Fruit fly (Drosophila melanogaster): Measurements from ENCODE around the gene dachs.

Gene dachs

dm6 chr2L:8496269-8496668 is 29.7 kb downstream of the dachs start, which contains the start of gene Bace:
Gene Bace (minus strand): TSS chr2L:8496307.
- TF ChIP-seq fd96Ca (GFP tag; IDR thresholded peaks at IDR 0.05) (no peak), CG14655 (GFP tag; optimal IDR thresholded peaks at IDR 0.05) (no peak), Pif1A (GFP tag; optimal IDR thresholded peaks at IDR 0.05) (no peak), CG10348 (GFP tag; IDR thresholded peaks at IDR 0.05) (no peak), CG15710 (tag; optimal IDR thresholded peaks at IDR 0.05) (no peak), D1 (tag; optimal IDR thresholded peaks at IDR 0.05) (no peak)

DNA sequence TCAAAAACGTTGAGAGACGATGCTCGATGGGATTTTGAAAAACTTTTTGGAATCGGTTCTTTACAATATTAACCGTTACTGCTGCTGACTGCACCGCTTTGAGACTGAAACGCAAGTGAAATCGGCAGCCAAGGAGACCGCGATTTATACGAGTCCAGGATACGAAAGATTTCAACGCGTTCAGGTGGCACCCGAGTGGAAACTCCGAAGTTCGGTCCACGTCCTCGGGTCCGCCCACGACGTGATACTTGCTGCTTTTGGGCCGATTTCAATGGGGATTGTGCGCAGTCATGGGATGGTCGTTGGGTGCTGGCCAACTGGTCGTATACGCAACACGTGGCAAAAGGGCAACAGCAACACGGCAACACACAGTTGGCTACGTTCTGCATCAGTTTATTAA is 40.1 kb downstream of the dachs start, which contains the start of gene Dh31:
Dh31 (minus strand) TSS at position 117 of the 400 bp plus-strand sequence.
- TF ChIP-seq CG15710 (tag; optimal IDR thresholded peaks at IDR 0.05) (no peak), CG34367 (tag; optimal IDR thresholded peaks at IDR 0.05) (no peak), fd96Ca (GFP tag; IDR thresholded peaks at IDR 0.05) (no peak), CG13204 (GFP tag; optimal IDR thresholded peaks at IDR 0.05) (no peak), CG8159 (tag; optimal IDR thresholded peaks at IDR 0.05) (no peak), CG4496 (GFP tag; IDR thresholded peaks at IDR 0.05) (no peak)

DNA sequence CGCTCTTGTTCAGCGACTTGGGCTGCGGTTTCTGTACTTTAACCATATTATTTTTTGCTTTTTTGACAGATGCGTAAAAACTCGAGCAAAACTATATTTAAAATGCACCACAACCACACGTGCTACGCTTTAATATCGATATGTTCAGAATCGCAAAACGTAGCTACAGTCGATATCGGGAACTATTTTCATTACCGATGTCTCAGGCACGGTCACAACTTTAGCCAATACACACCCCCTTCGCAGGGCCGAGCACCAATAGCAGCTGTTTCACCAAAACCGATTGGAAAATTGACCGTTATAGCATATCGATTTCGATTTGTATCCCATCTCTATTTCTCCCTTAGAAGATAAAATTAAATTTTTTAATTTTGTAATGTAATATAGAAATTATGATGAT is 45.1 kb downstream of the dachs start, which contains the start of gene CG13096:
CG13096 (minus strand) TSS at position 144 of the 400 bp plus-strand sequence.
- TF ChIP-seq Ets98B (GFP tag; IDR thresholded peaks at IDR 0.05): no peak
- TF ChIP-seq CG34367 (tag; optimal IDR thresholded peaks at IDR 0.05): no peak
- no peak for TF ChIP-seq fd96Ca (GFP tag; IDR thresholded peaks at IDR 0.05)
- no peak for TF ChIP-seq CG9948 (tag; optimal IDR thresholded peaks at IDR 0.05)
- no peak for TF ChIP-seq CG14655 (GFP tag; optimal IDR thresholded peaks at IDR 0.05)
- TF ChIP-seq CG4496 (GFP tag; IDR thresholded peaks at IDR 0.05): no peak
- TF ChIP-seq CG17806 (tag; optimal IDR thresholded peaks at IDR 0.05): no peak
- TF ChIP-seq CG10348 (GFP tag; IDR thresholded peaks at IDR 0.05): no peak
- TF ChIP-seq CG12605 (GFP tag; IDR thresholded peaks at IDR 0.05): no peak
- no peak for TF ChIP-seq CG8301 (tag; optimal IDR thresholded peaks at IDR 0.05)
- TF ChIP-seq rn (GFP tag; IDR thresholded peaks at IDR 0.05): no peak
- no peak for TF ChIP-seq gl (tag; optimal IDR thresholded peaks at IDR 0.05)
- no peak for TF ChIP-seq Snoo (tag; optimal IDR thresholded peaks at IDR 0.05)
- no peak for TF ChIP-seq EcR (GFP tag; optimal IDR thresholded peaks at IDR 0.05)

dm6 chr2L:8514748-8515147 is 48.1 kb downstream of the dachs start, which contains the start of the genes CG13097 and PIG-U:
Gene CG13097 (minus strand): TSS chr2L:8514868.
Gene PIG-U (plus strand): TSS chr2L:8515096.
- TF ChIP-seq Snoo (tag; optimal IDR thresholded peaks at IDR 0.05): peak; percentile 73
- TF ChIP-seq Ets98B (GFP tag; IDR thresholded peaks at IDR 0.05): peak; percentile 74
- peak; percentile 72 for TF ChIP-seq CG8159 (tag; optimal IDR thresholded peaks at IDR 0.05)
- no peak for TF ChIP-seq Pif1A (GFP tag; optimal IDR thresholded peaks at IDR 0.05)
- peak; percentile 70; the same call in 1 of the 2 replicates for TF ChIP-seq CG32121 (GFP tag; IDR thresholded peaks at IDR 0.05)
- TF ChIP-seq CG17806 (tag; optimal IDR thresholded peaks at IDR 0.05): peak; percentile 61
- TF ChIP-seq rn (GFP tag; IDR thresholded peaks at IDR 0.05): peak; percentile 37; the same call in 1 of the 2 replicates
- no peak for TF ChIP-seq CG10348 (GFP tag; IDR thresholded peaks at IDR 0.05)
- TF ChIP-seq fd96Ca (GFP tag; IDR thresholded peaks at IDR 0.05): peak; percentile 79; the same call in 2 of the 3 replicates

DNA sequence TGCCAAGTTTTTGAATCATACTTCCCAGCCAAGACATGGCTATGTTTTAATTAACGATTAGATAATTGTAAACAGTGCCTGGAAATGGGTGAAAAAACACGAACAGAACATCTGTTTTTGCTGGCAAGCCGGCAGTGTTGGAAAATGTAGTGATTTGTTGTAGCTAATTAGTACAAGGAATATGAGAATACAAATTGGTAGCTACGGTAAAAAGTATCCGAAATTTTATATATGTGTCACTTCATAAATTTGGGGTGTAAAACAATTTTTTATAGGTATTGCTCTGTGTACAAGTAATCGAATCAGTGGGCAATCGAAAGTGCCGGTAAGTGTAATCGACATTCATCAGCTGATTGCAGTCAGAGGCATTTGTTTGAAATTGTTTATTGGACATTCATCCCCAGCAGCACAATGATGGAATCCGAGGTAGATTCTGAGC is 50.7 kb downstream of the dachs start, which contains the start of the genes mRpL51 and Uba4:
mRpL51 (minus strand) TSS at position 125 of the 439 bp plus-strand sequence.
Uba4 (plus strand) TSS at position 156 of the 439 bp plus-strand sequence.
- TF ChIP-seq CG17806 (tag; optimal IDR thresholded peaks at IDR 0.05) (peak; percentile 9), CG8159 (tag; optimal IDR thresholded peaks at IDR 0.05) (no peak), CG14655 (GFP tag; optimal IDR thresholded peaks at IDR 0.05) (no peak), CG15710 (tag; optimal IDR thresholded peaks at IDR 0.05) (peak; percentile 12), Ets98B (GFP tag; IDR thresholded peaks at IDR 0.05) (no peak), CG8301 (tag; optimal IDR thresholded peaks at IDR 0.05) (no peak), rn (GFP tag; IDR thresholded peaks at IDR 0.05) (no peak), CG4496 (GFP tag; IDR thresholded peaks at IDR 0.05) (no peak)

DNA sequence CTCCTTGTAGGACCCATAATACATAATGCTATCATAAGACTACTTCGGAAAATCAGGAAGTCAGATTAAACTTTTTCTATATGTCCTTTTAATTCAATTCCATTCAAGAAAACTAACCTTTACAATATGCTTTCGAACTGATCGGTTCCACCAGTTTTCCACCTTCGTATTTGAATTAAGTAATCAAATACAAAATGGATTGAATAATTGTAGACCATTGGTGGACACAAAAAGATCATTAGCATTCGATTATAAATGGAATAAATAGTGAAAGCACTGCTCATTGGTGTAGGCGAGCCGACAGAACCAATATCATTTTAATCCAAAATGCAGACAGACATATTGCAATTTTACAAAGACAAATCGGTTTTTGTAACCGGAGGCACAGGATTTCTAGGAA is 52.8 kb downstream of the dachs start, which contains the start of gene Sgp:
Sgp (plus strand) TSS at position 301 of the 400 bp plus-strand sequence.
- TF ChIP-seq CG12605 (GFP tag; IDR thresholded peaks at IDR 0.05) (no peak), Pif1A (GFP tag; optimal IDR thresholded peaks at IDR 0.05) (no peak), CG8159 (tag; optimal IDR thresholded peaks at IDR 0.05) (no peak), CG9948 (tag; optimal IDR thresholded peaks at IDR 0.05) (no peak), CG13204 (GFP tag; optimal IDR thresholded peaks at IDR 0.05) (no peak), Pif1B (GFP tag; optimal IDR thresholded peaks at IDR 0.05) (no peak)

dm6 chr2L:8521724-8522309 is 55.2 kb downstream of the dachs start, which contains the start of gene Acer:
Gene Acer (plus strand): TSS chr2L:8521933.
- TF ChIP-seq CG8301 (tag; optimal IDR thresholded peaks at IDR 0.05) (no peak), gl (tag; optimal IDR thresholded peaks at IDR 0.05) (no peak), CG17806 (tag; optimal IDR thresholded peaks at IDR 0.05) (no peak), CG4496 (GFP tag; IDR thresholded peaks at IDR 0.05) (0 out of 3 replicates have a peak, but pooled peaks have one; percentile 19), CG12605 (GFP tag; IDR thresholded peaks at IDR 0.05) (0 out of 2 replicates have a peak, but pooled peaks have one; percentile 46), EcR (GFP tag; optimal IDR thresholded peaks at IDR 0.05) (peak; percentile 1), fd96Ca (GFP tag; IDR thresholded peaks at IDR 0.05) (no peak), D1 (tag; optimal IDR thresholded peaks at IDR 0.05) (no peak), CG32121 (GFP tag; IDR thresholded peaks at IDR 0.05) (0 out of 2 replicates have a peak, but pooled peaks have one; percentile 16), Snoo (tag; optimal IDR thresholded peaks at IDR 0.05) (no peak), Ets98B (GFP tag; IDR thresholded peaks at IDR 0.05) (peak; percentile 32; the same call in 1 of the 2 replicates)
